Fruit fly (Drosophila melanogaster) Kc167 (cell line): ENCODE measurements around the gene PAN3.

Experiments used
- Myc ChIP-seq: fragments of >200 bp; optimal IDR thresholded peaks from 2 replicates; lab custom pipeline; 2017; ENCODE audit warnings: missing external identifiers
- psq ChIP-seq: fragments of >200 bp; optimal IDR thresholded peaks from 2 replicates; lab custom pipeline; 2017; ENCODE audit warnings: missing external identifiers

DNA sequence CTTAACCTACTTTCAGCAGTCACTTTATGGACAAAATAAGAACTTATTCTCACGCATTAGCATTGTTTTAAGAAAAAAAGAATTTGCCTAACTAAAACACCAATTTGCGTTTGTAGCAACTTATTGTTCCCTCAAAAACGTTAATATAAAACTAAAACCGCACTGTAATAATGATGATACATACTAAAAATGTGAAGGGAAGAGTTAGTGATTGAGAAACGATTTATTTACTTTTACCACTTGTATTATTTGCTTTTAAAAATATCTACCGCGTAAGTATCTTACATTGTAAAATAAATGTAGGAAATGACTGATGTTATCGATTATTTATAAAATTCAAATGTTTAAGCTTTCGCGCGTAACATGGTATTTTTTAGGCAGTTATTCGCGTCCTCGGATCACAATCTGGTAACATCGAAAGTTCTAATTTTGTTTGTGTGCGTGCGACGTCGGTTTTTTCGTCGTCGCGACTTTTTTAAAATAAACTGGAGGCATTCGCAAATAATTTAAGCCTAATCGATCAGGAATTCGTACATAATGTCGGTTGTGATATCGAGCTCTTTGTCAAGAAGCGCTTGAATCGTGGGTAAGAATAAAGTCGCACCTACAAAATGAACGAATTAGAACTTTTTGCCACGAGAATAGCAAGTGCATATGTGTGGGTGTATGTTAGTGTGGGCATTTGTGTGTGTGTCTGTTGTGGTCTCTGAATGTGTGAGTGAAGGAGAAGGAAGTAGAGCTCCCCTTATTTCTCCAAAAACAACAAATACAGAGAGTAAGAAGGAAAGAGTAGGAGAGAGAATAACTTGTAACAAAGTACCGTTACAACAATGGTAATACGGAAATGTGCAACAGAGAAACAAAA lies 35.9 kb upstream of the PAN3 start, which contains the start of gene CG2162:
- TF ChIP-seq psq (lab: Kevin White, UChicago) (no peak), Myc (lab: Kevin White, UChicago) (no peak)
